Worm (Caenorhabditis elegans) whole organism, early embryonic: ENCODE results near the gene Y79H2A.2.
A peak's percentile ranks its signal among the peaks of the same experiment; 100 is the strongest.

Experiments
- B0310.2 ChIP-seq: sonication (generic microtip); optimal IDR thresholded peaks from 2 replicates; lab custom pipeline; 2016; ENCODE audit warnings: mild to moderate bottlenecking, missing genetic modification characterization, missing compliant biosample characterization
- F13C5.2 ChIP-seq: sonication (generic microtip); optimal IDR thresholded peaks from 2 replicates; lab custom pipeline; 2017; ENCODE audit warnings: mild to moderate bottlenecking, missing genetic modification characterization, inconsistent platforms, missing compliant biosample characterization
- aly-1 ChIP-seq: sonication (generic microtip); optimal IDR thresholded peaks from 2 replicates; lab custom pipeline; 2016; ENCODE audit warnings: missing genetic modification characterization, missing compliant biosample characterization
- ama-1 ChIP-seq: fragments of 150-350 bp; optimal IDR thresholded peaks from 2 replicates; lab custom pipeline; 2014
- ceh-13 ChIP-seq: fragments of 200-800 bp; sonication (Bioruptor generic); optimal IDR thresholded peaks from 2 replicates; lab custom pipeline; 2018; ENCODE audit warnings: mild to moderate bottlenecking, missing genetic modification characterization, missing compliant biosample characterization
- ceh-36 ChIP-seq: sonication (generic microtip); optimal IDR thresholded peaks from 2 replicates; lab custom pipeline; 2016; ENCODE audit warnings: missing genetic modification characterization, inconsistent platforms, missing compliant biosample characterization
- ets-7 ChIP-seq: sonication (generic microtip); optimal IDR thresholded peaks from 2 replicates; lab custom pipeline; 2016; ENCODE audit warnings: missing genotype, missing genetic modification characterization, missing compliant biosample characterization
- flt-1 ChIP-seq: fragments of 200-800 bp; sonication (Bioruptor generic); IDR thresholded peaks from 2 replicates; pipeline ENCODE4 v1.3.6; 2022; ENCODE audit warnings: missing genetic modification characterization, missing compliant biosample characterization
- hmbx-1 ChIP-seq: sonication (generic microtip); optimal IDR thresholded peaks from 2 replicates; lab custom pipeline; 2016; ENCODE audit warnings: mild to moderate bottlenecking, missing genetic modification characterization, missing compliant biosample characterization
- hmg-4 ChIP-seq: fragments of 200-800 bp; sonication (Bioruptor generic); optimal IDR thresholded peaks from 2 replicates; lab custom pipeline; 2018; ENCODE audit warnings: mild to moderate bottlenecking, missing genetic modification characterization, missing compliant biosample characterization
- hnd-1 ChIP-seq: sonication (generic microtip); optimal IDR thresholded peaks from 2 replicates; lab custom pipeline; 2016; ENCODE audit warnings: missing genetic modification characterization, missing compliant biosample characterization
- pes-1 ChIP-seq: fragments of 200-800 bp; sonication (Bioruptor generic); IDR thresholded peaks from 2 replicates; pipeline ENCODE4 v1.3.6; 2022; ENCODE audit warnings: missing genetic modification reagents, missing genetic modification characterization, missing compliant biosample characterization
- scrt-1 ChIP-seq: fragments of 200-800 bp; sonication (Bioruptor generic); IDR thresholded peaks from 2 replicates; pipeline ENCODE4 v1.3.6; 2022; ENCODE audit warnings: missing genetic modification characterization, missing compliant biosample characterization
- sea-1 ChIP-seq: fragments of 200-800 bp; sonication (Bioruptor generic); conservative IDR thresholded peaks from 2 replicates; pipeline ENCODE4 v1.3.6; 2022; ENCODE audit warnings: missing genetic modification characterization, missing compliant biosample characterization
- tbx-11 ChIP-seq: fragments of 200-800 bp; sonication (Bioruptor generic); IDR thresholded peaks from 2 replicates; pipeline ENCODE4 v1.3.6; 2022; ENCODE audit warnings: missing genetic modification characterization, missing compliant biosample characterization
- tbx-37 ChIP-seq: fragments of 200-800 bp; sonication (Bioruptor generic); conservative IDR thresholded peaks from 2 replicates; pipeline ENCODE4 v1.3.6; 2022; ENCODE audit warnings: missing genetic modification reagents, missing genetic modification characterization, missing compliant biosample characterization
- tra-4 ChIP-seq: sonication (generic microtip); optimal IDR thresholded peaks from 2 replicates; lab custom pipeline; 2017; ENCODE audit warnings: missing genetic modification characterization, missing compliant biosample characterization

Y79H2A.2 gene

DNA sequence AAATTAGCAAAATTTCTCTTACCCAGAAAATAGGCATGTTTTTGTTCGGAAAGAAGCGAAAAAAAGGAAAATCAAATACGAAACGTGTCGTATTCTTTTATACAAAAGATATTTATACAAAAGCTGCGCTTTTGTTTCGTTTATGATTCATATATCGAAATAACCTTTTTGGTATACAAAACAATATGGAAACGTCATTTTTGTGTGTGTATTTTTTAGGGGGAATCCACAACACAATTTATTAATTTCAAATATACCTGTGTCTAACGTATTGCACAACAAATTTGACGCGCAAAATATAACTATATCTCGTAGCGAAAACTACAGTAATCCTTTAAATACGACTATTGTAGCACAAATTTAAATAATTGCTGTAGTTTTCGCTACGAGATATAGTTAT lies at the start of gene Y79H2A.2:
Y79H2A.2 (minus strand) TSS at position 101 of the 400 bp plus-strand sequence.
- TF ChIP-seq tra-4 (tag; lab: Kevin White, UChicago) (no peak), hmg-4 (GFP tag; lab: Kevin White, UChicago) (no peak), hmbx-1 (tag; lab: Kevin White, UChicago) (no peak), ceh-36 (no peak), ceh-13 (no peak), sea-1 (GFP tag; lab: Robert Waterston, UW) (no peak), hnd-1 (tag; lab: Kevin White, UChicago) (no peak), scrt-1 (GFP tag; lab: Robert Waterston, UW) (no peak), B0310.2 (tag; lab: Kevin White, UChicago) (no peak), ets-7 (tag; lab: Kevin White, UChicago) (no peak), ama-1 (no peak), flt-1 (GFP tag; lab: Robert Waterston, UW) (no peak), aly-1 (tag; lab: Kevin White, UChicago) (no peak), tbx-37 (GFP tag; lab: Robert Waterston, UW) (no peak), pes-1 (GFP tag; lab: Robert Waterston, UW) (no peak), F13C5.2 (tag; lab: Kevin White, UChicago) (no peak), tbx-11 (GFP tag; lab: Robert Waterston, UW) (no peak)

DNA sequence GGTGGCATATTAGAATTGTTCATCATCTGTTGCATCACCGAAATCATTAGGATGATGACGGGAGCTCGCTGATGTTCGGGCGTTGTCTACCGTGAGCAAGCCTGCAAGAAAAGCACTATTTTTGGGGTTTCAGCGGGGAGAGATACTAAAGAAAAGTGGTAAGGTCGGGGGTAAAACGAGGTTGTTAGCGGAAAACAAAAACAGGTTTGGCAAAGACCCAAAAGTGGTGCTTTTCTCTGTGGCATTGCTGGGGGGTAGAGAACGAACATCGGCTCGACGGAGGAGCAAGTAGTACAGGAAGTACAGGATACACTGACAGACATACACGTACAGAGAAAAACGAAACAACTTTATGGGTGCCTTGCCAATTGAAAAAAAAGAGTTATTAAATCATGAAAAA lies 46.9 kb upstream of the Y79H2A.2 start, which contains the start of gene php-3:
php-3 (minus strand) TSS at position 101 of the 400 bp plus-strand sequence.
- TF ChIP-seq F13C5.2 (tag; lab: Kevin White, UChicago) (no peak), hmg-4 (GFP tag; lab: Kevin White, UChicago) (no peak), ceh-36 (no peak), scrt-1 (GFP tag; lab: Robert Waterston, UW) (no peak), ceh-13 (no peak), ama-1 (no peak), pes-1 (GFP tag; lab: Robert Waterston, UW) (no peak), sea-1 (GFP tag; lab: Robert Waterston, UW) (no peak), tra-4 (tag; lab: Kevin White, UChicago) (no peak), flt-1 (GFP tag; lab: Robert Waterston, UW) (no peak), aly-1 (tag; lab: Kevin White, UChicago) (no peak), tbx-37 (GFP tag; lab: Robert Waterston, UW) (no peak), tbx-11 (GFP tag; lab: Robert Waterston, UW) (no peak)

DNA sequence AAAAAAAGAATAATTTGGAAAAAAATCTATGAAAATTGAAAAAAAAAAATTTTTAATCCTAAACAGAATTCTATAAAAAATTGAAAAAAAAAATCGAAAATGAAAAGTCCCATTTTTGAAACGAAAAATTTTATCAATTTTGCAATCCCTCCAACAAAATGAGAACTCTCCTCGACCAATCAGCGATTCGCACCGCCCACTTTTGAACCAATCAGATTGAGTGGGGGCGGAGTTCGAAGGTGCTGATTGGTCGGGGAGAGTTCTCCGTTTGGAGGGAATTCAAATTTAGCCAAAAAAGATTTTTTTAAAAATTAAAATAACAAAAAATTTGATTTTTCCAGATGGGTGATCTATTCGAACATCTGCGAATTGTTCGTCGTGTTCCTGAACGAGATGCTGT lies 37.2 kb upstream of the Y79H2A.2 start:
- no peak for TF ChIP-seq ceh-36
- TF ChIP-seq aly-1 (tag; lab: Kevin White, UChicago), result no peak
- TF ChIP-seq hnd-1 (tag; lab: Kevin White, UChicago), result no peak
- TF ChIP-seq B0310.2 (tag; lab: Kevin White, UChicago), result no peak
- TF ChIP-seq scrt-1 (GFP tag; lab: Robert Waterston, UW), result no peak

DNA sequence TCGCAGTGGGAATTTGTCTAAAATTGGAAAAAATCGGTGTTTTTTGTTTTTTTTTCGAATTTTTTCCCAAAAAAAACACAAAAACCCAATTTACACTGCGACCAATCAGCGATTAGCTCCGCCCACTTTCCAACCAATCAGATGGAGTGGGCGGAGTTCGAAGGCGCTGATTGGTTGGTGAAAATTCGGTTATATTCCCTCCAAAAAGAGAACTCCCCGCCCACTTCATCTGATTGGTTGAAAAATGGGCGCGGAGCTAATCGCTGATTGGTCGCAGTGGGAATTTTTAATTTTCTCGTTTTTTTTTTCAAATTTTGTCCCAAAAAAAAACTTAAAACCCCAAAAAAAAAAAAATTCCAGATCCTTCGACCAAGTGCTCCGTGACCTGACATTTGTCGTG lies 33.9 kb upstream of the Y79H2A.2 start:
- no peak for TF ChIP-seq F13C5.2 (tag; lab: Kevin White, UChicago)

DNA sequence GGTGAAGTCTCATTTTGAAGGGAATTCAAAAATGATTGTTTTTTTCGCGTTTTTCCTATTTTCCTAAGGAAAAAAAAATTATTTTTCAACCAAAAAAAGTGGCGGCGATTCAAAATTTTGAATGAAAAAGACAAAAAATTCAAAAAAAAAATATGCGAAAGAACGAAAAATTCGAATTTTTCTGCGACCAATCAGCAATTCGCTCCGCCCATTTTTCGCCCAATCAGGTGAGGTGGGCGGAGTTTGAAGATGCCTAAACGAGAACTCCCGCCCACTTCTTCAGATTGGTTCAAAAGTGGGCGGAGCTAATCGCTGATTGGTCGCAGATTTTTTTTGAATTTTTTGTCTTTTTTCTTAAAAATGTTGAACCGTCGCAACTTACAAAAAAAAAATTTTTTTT lies 33.4 kb upstream of the Y79H2A.2 start:
- TF ChIP-seq ceh-13 (no peak), ets-7 (tag; lab: Kevin White, UChicago) (no peak), hnd-1 (tag; lab: Kevin White, UChicago) (no peak), hmg-4 (GFP tag; lab: Kevin White, UChicago) (no peak), B0310.2 (tag; lab: Kevin White, UChicago) (no peak)

DNA sequence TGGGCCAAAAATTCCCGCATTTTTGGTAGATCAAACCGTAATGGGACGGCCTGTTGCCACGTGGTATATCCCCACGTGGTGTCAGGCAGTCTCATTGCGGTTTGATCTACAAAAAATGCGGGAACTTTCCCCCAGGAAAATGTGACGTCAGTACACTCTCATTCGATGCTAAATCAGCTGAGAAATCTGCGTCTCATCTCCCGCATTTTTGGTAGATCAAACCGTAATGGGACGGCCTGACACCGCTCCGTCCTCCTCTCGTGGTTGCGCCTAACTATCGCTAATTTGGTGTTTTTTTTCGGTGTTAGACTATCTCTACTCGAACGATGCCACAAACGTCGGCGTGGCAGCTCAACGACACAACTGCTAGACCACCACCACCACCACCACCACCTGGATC lies 30.8 kb upstream of the Y79H2A.2 start, which contains the start of gene zyg-8:
zyg-8 (plus strand) TSS at position 301 of the 400 bp plus-strand sequence.
- TF ChIP-seq tra-4 (tag; lab: Kevin White, UChicago) (no peak), aly-1 (tag; lab: Kevin White, UChicago) (no peak), hnd-1 (tag; lab: Kevin White, UChicago) (no peak), B0310.2 (tag; lab: Kevin White, UChicago) (no peak), hmbx-1 (tag; lab: Kevin White, UChicago) (no peak), pes-1 (GFP tag; lab: Robert Waterston, UW) (no peak), sea-1 (GFP tag; lab: Robert Waterston, UW) (no peak), ceh-36 (no peak), tbx-11 (GFP tag; lab: Robert Waterston, UW) (no peak), ama-1 (no peak), ets-7 (tag; lab: Kevin White, UChicago) (no peak), scrt-1 (GFP tag; lab: Robert Waterston, UW) (no peak), flt-1 (GFP tag; lab: Robert Waterston, UW) (no peak), hmg-4 (GFP tag; lab: Kevin White, UChicago) (no peak), ceh-13 (no peak), F13C5.2 (tag; lab: Kevin White, UChicago) (no peak), tbx-37 (GFP tag; lab: Robert Waterston, UW) (no peak)

DNA sequence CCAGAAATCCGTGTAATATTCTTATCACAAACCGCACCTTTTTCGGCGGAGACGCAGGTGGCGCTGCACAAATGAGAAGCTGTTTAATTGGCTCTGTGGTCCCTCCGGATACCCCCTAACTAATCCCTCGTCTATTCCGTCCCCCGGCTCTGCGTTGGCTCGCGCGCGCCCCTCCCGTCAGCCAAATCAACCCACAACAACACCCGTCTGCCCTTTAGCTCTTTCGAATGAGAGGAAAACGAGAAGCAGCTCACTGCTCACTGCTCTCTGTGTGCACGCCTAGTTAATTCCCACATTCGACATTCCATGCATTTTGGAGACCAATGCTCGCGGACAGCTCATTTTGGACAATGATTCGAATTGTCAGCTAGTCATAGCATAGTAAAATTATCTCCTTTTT lies 29.5 kb upstream of the Y79H2A.2 start:
- no peak for TF ChIP-seq tra-4 (tag; lab: Kevin White, UChicago)
- peak; percentile 4 for TF ChIP-seq ceh-36
- TF ChIP-seq ceh-13, result no peak

DNA sequence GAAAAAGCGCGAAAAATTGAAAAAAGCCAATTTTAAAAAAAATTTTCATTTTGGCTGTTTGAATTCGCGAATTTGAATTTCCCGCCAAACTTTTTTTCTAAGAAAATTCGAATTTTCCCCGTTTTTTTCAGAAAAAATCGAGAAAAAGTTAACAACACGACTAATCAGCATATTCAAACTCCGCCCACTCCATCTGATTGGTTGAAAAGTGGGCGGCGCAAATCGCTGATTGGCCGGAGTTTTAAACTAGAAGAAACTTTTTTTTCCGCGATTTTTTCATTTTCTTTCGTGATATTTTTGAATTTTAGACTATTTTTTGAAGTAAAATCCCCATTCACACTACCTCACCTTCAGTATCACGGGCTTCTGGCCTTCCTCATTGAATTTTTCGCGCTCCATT lies 29.0 kb upstream of the Y79H2A.2 start:
- TF ChIP-seq B0310.2 (tag; lab: Kevin White, UChicago), result no peak
- TF ChIP-seq sea-1 (GFP tag; lab: Robert Waterston, UW), result no peak
- TF ChIP-seq hmg-4 (GFP tag; lab: Kevin White, UChicago), result no peak
- no peak for TF ChIP-seq ets-7 (tag; lab: Kevin White, UChicago)
- no peak for TF ChIP-seq tra-4 (tag; lab: Kevin White, UChicago)
- TF ChIP-seq scrt-1 (GFP tag; lab: Robert Waterston, UW), result no peak
- TF ChIP-seq hnd-1 (tag; lab: Kevin White, UChicago), result no peak
- TF ChIP-seq tbx-37 (GFP tag; lab: Robert Waterston, UW), result no peak
- no peak for TF ChIP-seq flt-1 (GFP tag; lab: Robert Waterston, UW)
- no peak for TF ChIP-seq F13C5.2 (tag; lab: Kevin White, UChicago)
